Fruit fly (Drosophila melanogaster) whole organism, adult: ENCODE measurements around the gene mRpL10.
A peak's percentile ranks its signal among the peaks of the same experiment; 100 is the strongest.

Source experiments
- CG11617 ChIP-seq: fragments of 200-800 bp; sonication (Bioruptor generic); optimal IDR thresholded peaks from 2 replicates; lab custom pipeline; 2017; ENCODE audit warnings: mild to moderate bottlenecking, missing biosample characterization, missing genetic modification reagents, missing genetic modification characterization
- CG12768 ChIP-seq: fragments of 200-800 bp; sonication (Bioruptor generic); optimal IDR thresholded peaks from 2 replicates; lab custom pipeline; 2017; ENCODE audit warnings: missing biosample characterization, missing genetic modification characterization, mild to moderate bottlenecking, moderate library complexity, missing genetic modification reagents
- CG14711 ChIP-seq: fragments of 200-800 bp; sonication (Bioruptor generic); optimal IDR thresholded peaks from 2 replicates; lab custom pipeline; 2018; ENCODE audit warnings: missing biosample characterization, mild to moderate bottlenecking, missing genetic modification characterization, moderate library complexity
- CG1620 ChIP-seq: fragments of 200-800 bp; sonication (Bioruptor generic); optimal IDR thresholded peaks from 2 replicates; lab custom pipeline; 2016; ENCODE audit warnings: missing biosample characterization, missing genetic modification characterization
- CG33017 ChIP-seq: fragments of 200-800 bp; sonication (Bioruptor generic); optimal IDR thresholded peaks from 2 replicates; lab custom pipeline; 2018; ENCODE audit warnings: missing biosample characterization, mild to moderate bottlenecking, missing genetic modification characterization, moderate library complexity
- CG5204 ChIP-seq: fragments of 200-800 bp; sonication (Bioruptor generic); optimal IDR thresholded peaks from 2 replicates; lab custom pipeline; 2016; ENCODE audit warnings: missing biosample characterization, missing genetic modification characterization
- CG7045 ChIP-seq: fragments of 200-800 bp; sonication (Bioruptor generic); optimal IDR thresholded peaks from 2 replicates; lab custom pipeline; 2017; ENCODE audit warnings: missing biosample characterization, mild to moderate bottlenecking, missing genetic modification characterization
- CG7101 ChIP-seq: fragments of 200-800 bp; sonication (Bioruptor generic); optimal IDR thresholded peaks from 2 replicates; lab custom pipeline; 2018; ENCODE audit warnings: missing biosample characterization, mild to moderate bottlenecking, missing genetic modification characterization, moderate library complexity
- Clk ChIP-seq: fragments of 200-800 bp; sonication (Bioruptor generic); optimal IDR thresholded peaks from 2 replicates; lab custom pipeline; 2017; ENCODE audit warnings: missing biosample characterization, missing genetic modification characterization
- Crg-1 ChIP-seq: fragments of 200-800 bp; sonication (Bioruptor generic); optimal IDR thresholded peaks from 2 replicates; lab custom pipeline; 2016; ENCODE audit warnings: missing biosample characterization, missing genetic modification characterization
- Hr96 ChIP-seq: fragments of 200-800 bp; sonication (Bioruptor generic); optimal IDR thresholded peaks from 2 replicates; lab custom pipeline; 2016; ENCODE audit warnings: missing biosample characterization, missing genetic modification characterization
- Mnt ChIP-seq: fragments of 200-800 bp; sonication (Bioruptor generic); optimal IDR thresholded peaks from 2 replicates; lab custom pipeline; 2016; ENCODE audit warnings: missing biosample characterization, mild to moderate bottlenecking, missing genetic modification characterization
- bab1 ChIP-seq: fragments of 200-800 bp; sonication (Bioruptor generic); optimal IDR thresholded peaks from 3 replicates; lab custom pipeline; 2019; ENCODE audit warnings: missing biosample characterization, mild to moderate bottlenecking, missing genetic modification characterization, moderate library complexity
- cic ChIP-seq: fragments of 200-800 bp; sonication (Bioruptor generic); optimal IDR thresholded peaks from 2 replicates; lab custom pipeline; 2017; ENCODE audit warnings: missing biosample characterization, mild to moderate bottlenecking, missing genetic modification characterization, moderate library complexity
- cnc ChIP-seq, 2 experiments: fragments of >200 bp; optimal IDR thresholded peaks; 2 replicates each; lab custom pipeline; 2017
- kay ChIP-seq: fragments of 200-800 bp; sonication (Bioruptor generic); peaks from one replicate; lab custom pipeline; 2016; ENCODE audit warnings: missing biosample characterization, missing genetic modification characterization, borderline replicate concordance
- ovo ChIP-seq: fragments of 200-800 bp; sonication (Bioruptor generic); optimal IDR thresholded peaks from 2 replicates; lab custom pipeline; 2016; ENCODE audit warnings: missing biosample characterization, missing genetic modification characterization
- pad ChIP-seq: fragments of 200-800 bp; sonication (Bioruptor generic); optimal IDR thresholded peaks from 3 replicates; lab custom pipeline; 2017; ENCODE audit warnings: missing biosample characterization, missing genetic modification characterization, mild to moderate bottlenecking, moderate library complexity, missing genetic modification reagents
- tj ChIP-seq: fragments of 200-800 bp; sonication (Bioruptor generic); optimal IDR thresholded peaks from 3 replicates; lab custom pipeline; 2017; ENCODE audit warnings: missing biosample characterization, mild to moderate bottlenecking, missing genetic modification characterization, moderate library complexity
- toe ChIP-seq: fragments of 200-800 bp; sonication (Bioruptor generic); optimal IDR thresholded peaks from 2 replicates; lab custom pipeline; 2016; ENCODE audit warnings: missing biosample characterization, missing genetic modification characterization

The mRpL10 gene

DNA sequence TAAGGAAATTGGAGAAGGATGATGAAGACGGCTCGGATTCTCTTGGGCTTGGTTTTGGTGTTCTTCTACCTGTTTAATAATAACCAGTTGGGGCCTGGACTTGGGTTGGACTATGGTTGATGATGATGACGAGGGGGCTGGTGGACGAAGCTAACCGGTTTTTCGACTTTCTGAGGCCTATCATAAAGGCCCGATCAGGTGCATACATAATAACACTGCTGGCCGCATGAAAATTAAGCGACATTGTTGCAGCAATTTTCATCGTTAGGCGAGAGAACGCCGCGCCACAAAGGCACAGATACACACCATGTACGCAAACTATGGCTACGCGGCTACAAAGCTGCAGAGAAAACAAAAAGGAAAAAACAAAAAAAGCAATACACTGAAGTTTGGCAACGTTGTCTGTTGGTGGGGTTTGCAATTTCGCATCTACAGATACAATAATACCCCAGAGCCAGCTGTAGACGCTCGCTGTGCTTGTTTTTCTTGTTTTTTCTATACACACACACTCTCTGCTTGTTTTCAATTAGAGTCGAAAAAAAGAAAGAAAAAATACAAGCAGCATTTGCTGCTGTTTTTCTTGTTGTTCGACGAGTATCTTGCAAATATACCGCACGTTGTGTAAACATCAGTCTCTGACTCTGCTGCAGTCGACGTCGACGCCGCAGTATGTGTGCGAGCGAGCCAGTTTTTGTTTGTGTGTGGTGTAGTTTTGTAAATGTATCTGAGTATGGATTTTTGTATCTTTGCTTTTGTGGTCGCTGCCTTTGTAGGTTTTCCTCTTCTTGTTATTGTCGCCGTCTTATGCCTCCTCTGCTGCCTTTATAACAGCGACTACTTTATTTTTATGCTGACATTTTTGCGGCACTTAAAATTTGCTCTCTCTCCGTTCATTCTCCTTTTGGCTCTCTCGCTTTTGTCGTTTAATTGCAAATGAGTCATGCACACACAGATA is 37.2 kb upstream of the mRpL10 start:
- TF ChIP-seq cic (GFP tag; lab: Kevin White, UChicago) (peak; percentile 100), tj (GFP tag; lab: Kevin White, UChicago) (peak; percentile 99), toe (GFP tag; lab: Kevin White, UChicago) (peak; percentile 97), CG14711 (peak; percentile 86), pad (GFP tag; lab: Kevin White, UChicago) (peak; percentile 91), Mnt (peak; percentile 98), CG33017 (tag; lab: Kevin White, UChicago) (peak; percentile 98), CG11617 (GFP tag; lab: Kevin White, UChicago) (peak; percentile 100), ovo (GFP tag; lab: Kevin White, UChicago) (peak; percentile 99), Crg-1 (GFP tag; lab: Kevin White, UChicago) (peak; percentile 95), CG12768 (peak; percentile 100), Clk (GFP tag; lab: Kevin White, UChicago) (peak; percentile 100), CG5204 (peak; percentile 95), bab1 (GFP tag; lab: Kevin White, UChicago) (peak; percentile 98), Hr96 (peak; percentile 95), CG7101 (tag; lab: Kevin White, UChicago) (peak; percentile 96), kay (peak; percentile 100), cnc (optimal IDR thresholded peaks at IDR 0.05; lab: Kevin White, UChicago) (no peak), CG7045 (peak; percentile 99), CG1620 (GFP tag; lab: Kevin White, UChicago) (peak; percentile 83)

DNA sequence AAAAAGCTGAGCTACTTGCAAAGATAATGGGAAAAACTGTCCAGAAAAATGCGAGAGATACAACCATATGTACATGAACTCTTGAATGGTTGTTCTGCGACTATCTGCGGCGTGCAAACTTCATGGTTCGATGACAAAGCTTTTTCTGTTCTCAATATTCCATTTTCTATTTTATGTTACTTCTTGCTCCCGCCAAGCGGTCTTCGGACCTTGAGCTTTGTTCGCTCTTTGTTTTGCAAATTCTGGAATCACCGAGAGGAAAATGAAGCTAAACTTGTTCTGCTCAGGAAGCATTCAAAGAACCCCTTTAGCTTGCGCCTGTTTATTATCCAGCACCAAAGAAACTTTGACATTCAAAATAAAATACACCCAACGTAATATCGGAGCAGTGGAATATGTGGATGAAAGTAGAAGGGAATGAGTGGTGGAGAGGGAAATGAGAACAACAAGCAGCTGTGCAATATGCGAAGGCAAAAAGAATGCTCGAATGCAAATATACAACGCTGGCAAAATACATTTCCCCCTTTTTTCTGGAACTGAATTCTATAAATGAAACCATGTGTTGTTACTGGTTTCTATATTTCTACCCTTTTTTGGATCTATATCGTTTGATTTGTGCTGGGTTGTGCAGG is 35.2 kb upstream of the mRpL10 start:
- TF ChIP-seq CG7101 (tag; lab: Kevin White, UChicago) (no peak), cnc (optimal IDR thresholded peaks at IDR 0.05; lab: Kevin White, UChicago) (peak in 1 of 2 experiments; percentile 27), cic (GFP tag; lab: Kevin White, UChicago) (peak; percentile 30), tj (GFP tag; lab: Kevin White, UChicago) (peak; percentile 78), CG7045 (no peak)

DNA sequence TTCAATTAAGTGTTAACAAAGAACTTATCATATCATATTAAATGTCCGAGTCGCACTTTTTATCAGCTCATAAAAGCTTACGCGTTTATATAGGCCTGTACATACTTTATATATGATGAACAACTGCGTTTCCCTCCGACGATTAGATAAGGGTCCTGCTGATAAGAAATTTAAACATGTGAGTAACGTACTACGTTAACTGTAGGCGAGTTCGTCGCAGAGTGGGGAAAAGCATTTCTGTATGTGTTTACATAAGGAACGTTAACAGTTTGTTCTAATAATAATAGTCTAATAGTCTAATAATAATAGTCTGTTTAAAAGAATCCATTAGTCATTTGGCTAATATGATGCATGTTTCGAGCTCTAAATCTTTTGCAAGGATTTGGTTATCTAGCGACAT is 33.2 kb upstream of the mRpL10 start:
- TF ChIP-seq bab1 (GFP tag; lab: Kevin White, UChicago) (peak; percentile 1), kay (peak; percentile 89), CG12768 (peak; percentile 17), Crg-1 (GFP tag; lab: Kevin White, UChicago) (no peak), cic (GFP tag; lab: Kevin White, UChicago) (peak; percentile 69), CG5204 (no peak)

DNA sequence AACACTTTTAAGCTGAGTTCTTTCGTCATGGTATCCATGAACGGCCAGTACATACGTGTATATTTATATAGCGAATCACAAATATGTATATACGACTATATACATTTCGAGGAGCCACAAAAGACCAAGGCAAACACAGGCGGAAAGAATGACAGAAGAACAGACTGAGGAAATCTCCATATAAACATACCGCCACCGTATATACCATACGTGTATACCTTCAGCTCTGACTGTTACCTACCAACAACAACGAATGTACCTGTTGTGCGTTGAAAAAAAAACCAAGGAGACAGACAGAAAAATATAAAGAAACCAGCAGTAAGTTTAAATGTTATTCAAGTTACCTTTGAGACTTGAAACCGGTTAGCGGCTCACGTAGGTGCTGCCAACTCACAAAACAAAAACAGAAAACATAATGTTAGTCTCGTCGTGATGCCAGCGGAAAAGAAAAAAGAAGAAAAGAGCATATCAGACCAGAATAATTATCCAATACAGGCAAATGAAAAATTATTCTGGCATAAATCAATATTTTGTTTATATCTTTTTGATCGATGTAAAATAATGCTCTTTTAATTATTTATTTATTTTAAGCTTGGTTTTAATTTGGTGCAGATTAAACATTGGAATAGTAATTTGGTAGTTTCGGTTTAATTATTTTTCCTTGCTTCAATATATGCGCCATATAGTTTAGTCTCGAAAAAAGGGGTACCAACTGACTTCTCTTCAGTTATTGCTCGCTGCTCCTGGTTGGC is 31.9 kb upstream of the mRpL10 start:
- TF ChIP-seq kay = no peak
- TF ChIP-seq CG5204 = no peak
- no peak for TF ChIP-seq Crg-1 (GFP tag; lab: Kevin White, UChicago)

- TF ChIP-seq cnc (optimal IDR thresholded peaks at IDR 0.05; lab: Kevin White, UChicago) (no peak), CG11617 (GFP tag; lab: Kevin White, UChicago) (no peak), cic (GFP tag; lab: Kevin White, UChicago) (no peak), CG14711 (no peak), kay (peak; percentile 73), bab1 (GFP tag; lab: Kevin White, UChicago) (no peak)
Measured at dm6 chr2L:175727-176126, 27.9 kb upstream of the mRpL10 start.

dm6 chr2L:179119-179518 is 24.5 kb upstream of the mRpL10 start:
- TF ChIP-seq cnc (optimal IDR thresholded peaks at IDR 0.05; lab: Kevin White, UChicago) (no peak), pad (GFP tag; lab: Kevin White, UChicago) (peak; percentile 46)

DNA sequence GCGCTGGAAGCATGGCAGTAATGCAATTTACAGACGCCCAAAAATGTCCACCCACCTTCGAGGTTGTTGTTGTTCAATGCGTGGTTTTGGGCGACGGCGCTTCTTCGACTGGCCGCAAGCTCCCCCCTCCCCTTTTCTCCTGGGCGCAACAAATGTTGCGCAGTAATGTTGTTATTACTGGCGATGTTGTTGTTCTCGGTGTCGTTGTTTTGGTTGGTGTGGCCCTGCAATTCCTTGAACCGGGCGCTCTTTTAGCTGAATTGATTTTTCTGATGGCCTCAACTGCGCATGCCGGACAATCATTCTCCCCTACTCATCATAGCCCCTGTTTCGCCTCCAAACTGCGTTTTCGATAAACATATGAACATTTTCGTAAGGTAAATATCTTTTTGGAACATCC is 22.6 kb upstream of the mRpL10 start:
- TF ChIP-seq CG33017 (tag; lab: Kevin White, UChicago) = no peak
- TF ChIP-seq CG11617 (GFP tag; lab: Kevin White, UChicago) = no peak
- TF ChIP-seq kay = no peak
- TF ChIP-seq bab1 (GFP tag; lab: Kevin White, UChicago) = no peak
- no peak for TF ChIP-seq CG7101 (tag; lab: Kevin White, UChicago)
- no peak for TF ChIP-seq Clk (GFP tag; lab: Kevin White, UChicago)
- no peak for TF ChIP-seq CG7045
- no peak for TF ChIP-seq Mnt
- no peak for TF ChIP-seq CG14711
- no peak for TF ChIP-seq Crg-1 (GFP tag; lab: Kevin White, UChicago)
- TF ChIP-seq pad (GFP tag; lab: Kevin White, UChicago) = no peak
- peak; percentile 1 for TF ChIP-seq tj (GFP tag; lab: Kevin White, UChicago)
- no peak for TF ChIP-seq CG12768
- TF ChIP-seq cnc (optimal IDR thresholded peaks at IDR 0.05; lab: Kevin White, UChicago) = peak in 1 of 2 experiments; percentile 42
- no peak for TF ChIP-seq cic (GFP tag; lab: Kevin White, UChicago)
